Fruit fly (Drosophila melanogaster): ENCODE results near the gene side-IV.

DNA sequence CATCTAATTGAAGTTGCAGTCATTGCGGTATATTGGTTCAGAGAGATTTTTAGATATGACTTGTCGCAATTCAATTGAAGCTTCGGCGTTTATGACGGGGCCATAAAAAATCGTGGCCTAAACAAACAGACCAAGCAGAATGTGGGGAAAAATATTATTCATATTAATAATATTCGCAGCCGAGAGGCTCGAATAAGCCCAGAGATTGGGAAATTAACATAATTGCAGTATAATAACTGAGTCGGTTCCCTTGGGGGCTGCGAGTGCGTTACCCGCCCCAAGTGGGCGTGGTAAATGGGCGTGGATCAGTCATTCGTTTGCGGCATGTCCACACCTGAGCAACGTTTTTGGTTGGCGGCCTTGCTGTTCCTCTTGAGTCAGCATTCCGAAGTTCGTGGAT lies 30.4 kb upstream of the side-IV start, which contains the start of gene Ir87a:
- TF ChIP-seq Sin3A (optimal IDR thresholded peaks at IDR 0.05) (no peak), psq (optimal IDR thresholded peaks at IDR 0.05) (no peak), ttk (optimal IDR thresholded peaks at IDR 0.05) (no peak), h (optimal IDR thresholded peaks at IDR 0.05) (no peak)

Measured in Kc167 (cell line).